Worm (Caenorhabditis elegans) whole organism, young adult: ENCODE data around the gene Y55F3BL.4.
A peak's percentile ranks its signal among the peaks of the same experiment; 100 is the strongest.

Experiments
- B0261.1 ChIP-seq: sonication (generic microtip); optimal IDR thresholded peaks from 2 replicates; lab custom pipeline; 2016; ENCODE audit warnings: mild to moderate bottlenecking, missing genetic modification characterization, moderate library complexity, missing compliant biosample characterization
- D2030.7 ChIP-seq: fragments of 200-800 bp; sonication (Bioruptor generic); IDR thresholded peaks from 2 replicates; pipeline ENCODE4 v1.3.6; 2022; ENCODE audit warnings: missing genetic modification reagents, missing genetic modification characterization, missing compliant biosample characterization
- F23B12.7 ChIP-seq: sonication (generic microtip); optimal IDR thresholded peaks from 2 replicates; lab custom pipeline; 2017; ENCODE audit warnings: missing genetic modification characterization, mild to moderate bottlenecking, missing compliant biosample characterization, antibody characterized with exemption, moderate library complexity; ENCODE audit not compliant: insufficient read depth
- F33H1.4 ChIP-seq: fragments of 200-800 bp; sonication (Bioruptor generic); IDR thresholded peaks from 2 replicates; pipeline ENCODE4 v1.3.6; 2022; ENCODE audit warnings: missing genetic modification reagents, missing genetic modification characterization, missing compliant biosample characterization
- F57C9.4 ChIP-seq: sonication (generic microtip); optimal IDR thresholded peaks from 2 replicates; lab custom pipeline; 2017; ENCODE audit warnings: mild to moderate bottlenecking, missing genetic modification characterization, missing compliant biosample characterization
- K12H6.12 ChIP-seq: fragments of 200-800 bp; sonication (Bioruptor generic); optimal IDR thresholded peaks from 2 replicates; lab custom pipeline; 2018; ENCODE audit warnings: mild to moderate bottlenecking, missing genetic modification characterization, missing compliant biosample characterization
- ZK185.1 ChIP-seq: sonication (generic microtip); optimal IDR thresholded peaks from 2 replicates; lab custom pipeline; 2016; ENCODE audit warnings: mild to moderate bottlenecking, missing genetic modification characterization, missing compliant biosample characterization; ENCODE audit not compliant: poor library complexity, severe bottlenecking
- attf-3 ChIP-seq: fragments of 200-800 bp; sonication (Bioruptor generic); conservative IDR thresholded peaks from 2 replicates; pipeline ENCODE4 v1.3.6; 2022; ENCODE audit warnings: missing genetic modification reagents, missing genetic modification characterization, missing compliant biosample characterization
- attf-5 ChIP-seq: fragments of 200-800 bp; sonication (Bioruptor generic); optimal IDR thresholded peaks from 2 replicates; lab custom pipeline; 2018; ENCODE audit warnings: mild to moderate bottlenecking, missing genetic modification characterization, missing compliant biosample characterization
- cebp-1 ChIP-seq, 2 experiments: fragments of 200-800 bp in 1 of 2; sonication (Bioruptor generic) in 1 of 2; sonication (generic microtip) in 1 of 2; IDR thresholded peaks in 1 of 2; optimal IDR thresholded peaks in 1 of 2; 2 replicates each; pipeline versions ENCODE4 v1.3.6 to Lab custom; 2017 to 2022; ENCODE audit warnings: missing compliant biosample characterization in 2 of 2, missing genetic modification characterization in 2 of 2, mild to moderate bottlenecking in 1 of 2, missing genetic modification reagents in 1 of 2, moderate library complexity in 1 of 2
- die-1 ChIP-seq: sonication (generic microtip); optimal IDR thresholded peaks from 2 replicates; lab custom pipeline; 2016; ENCODE audit warnings: missing genotype, mild to moderate bottlenecking, missing genetic modification characterization, missing compliant biosample characterization
- dox-1 ChIP-seq: fragments of 200-800 bp; sonication (Bioruptor generic); IDR thresholded peaks from 2 replicates; pipeline ENCODE4 v1.3.6; 2022; ENCODE audit warnings: missing genetic modification reagents, missing genetic modification characterization, missing compliant biosample characterization
- dpl-1 ChIP-seq: fragments of 150-350 bp; optimal IDR thresholded peaks from 2 replicates; lab custom pipeline; 2014; ENCODE audit warnings: missing biosample characterization, missing genetic modification reagents, missing genetic modification characterization
- efl-1 ChIP-seq: fragments of 150-350 bp; optimal IDR thresholded peaks from 2 replicates; lab custom pipeline; 2014; ENCODE audit warnings: missing biosample characterization, missing genetic modification reagents, missing genetic modification characterization
- fkh-3 ChIP-seq: sonication (generic microtip); optimal IDR thresholded peaks from 2 replicates; lab custom pipeline; 2016; ENCODE audit warnings: mild to moderate bottlenecking, missing genetic modification characterization, missing compliant biosample characterization
- gei-17 ChIP-seq: fragments of 200-800 bp; sonication (Bioruptor generic); optimal IDR thresholded peaks from 2 replicates; lab custom pipeline; 2018; ENCODE audit warnings: mild to moderate bottlenecking, missing genetic modification characterization, missing compliant biosample characterization
- him-1 ChIP-seq: sonication (generic microtip); optimal IDR thresholded peaks from 2 replicates; lab custom pipeline; 2016; ENCODE audit warnings: missing genotype, missing genetic modification reagents, missing genetic modification characterization, missing compliant biosample characterization
- hmg-1.2 ChIP-seq: fragments of 200-800 bp; sonication (Bioruptor generic); IDR thresholded peaks from 2 replicates; pipeline ENCODE4 v1.3.6; 2022; ENCODE audit warnings: missing genetic modification reagents, missing genetic modification characterization, missing compliant biosample characterization
- hsf-1 ChIP-seq: fragments of 200-800 bp; sonication (Bioruptor generic); IDR thresholded peaks from 2 replicates; pipeline ENCODE4 v1.3.6; 2022; ENCODE audit warnings: missing genetic modification reagents, missing genetic modification characterization, missing compliant biosample characterization
- let-607 ChIP-seq, 2 experiments: fragments of 200-800 bp in 1 of 2; sonication (Bioruptor generic) in 1 of 2; sonication (generic microtip) in 1 of 2; optimal IDR thresholded peaks; 2 replicates each; lab custom pipeline; 2016 to 2018; ENCODE audit warnings: mild to moderate bottlenecking in 2 of 2, missing compliant biosample characterization in 2 of 2, missing genetic modification characterization in 2 of 2, moderate library complexity in 2 of 2, missing genotype in 1 of 2
- lin-35 ChIP-seq, 3 experiments: fragments of 150-350 bp in 2 of 3; sonication (generic microtip) in 1 of 3; optimal IDR thresholded peaks; 2 replicates each; lab custom pipeline; 2014 to 2018; ENCODE audit warnings: missing biosample characterization in 3 of 3, missing genetic modification characterization in 3 of 3, missing genetic modification reagents in 3 of 3
- lin-40 ChIP-seq: sonication (generic microtip); optimal IDR thresholded peaks from 2 replicates; lab custom pipeline; 2016; ENCODE audit warnings: missing genetic modification characterization, mild to moderate bottlenecking, missing compliant biosample characterization, missing genotype, missing genetic modification reagents
- lin-54 ChIP-seq: fragments of 200-800 bp; sonication (Bioruptor generic); optimal IDR thresholded peaks from 2 replicates; lab custom pipeline; 2018; ENCODE audit warnings: mild to moderate bottlenecking, missing genetic modification characterization, missing compliant biosample characterization
- madf-3 ChIP-seq: fragments of 200-800 bp; sonication (Bioruptor generic); IDR thresholded peaks from 2 replicates; pipeline ENCODE4 v1.3.6; 2022; ENCODE audit warnings: missing genetic modification reagents, missing genetic modification characterization, missing compliant biosample characterization
- madf-6 ChIP-seq: fragments of 200-800 bp; sonication (Bioruptor generic); IDR thresholded peaks from 2 replicates; pipeline ENCODE4 v1.3.6; 2022; ENCODE audit warnings: missing genetic modification reagents, missing genetic modification characterization, missing compliant biosample characterization
- mcd-1 ChIP-seq: fragments of 200-800 bp; sonication (Bioruptor generic); IDR thresholded peaks from 2 replicates; pipeline ENCODE4 v1.3.6; 2022; ENCODE audit warnings: missing genetic modification reagents, missing genetic modification characterization, missing compliant biosample characterization
- nhr-179 ChIP-seq: sonication (generic microtip); optimal IDR thresholded peaks from 2 replicates; lab custom pipeline; 2016; ENCODE audit warnings: mild to moderate bottlenecking, missing genetic modification characterization, missing compliant biosample characterization
- nhr-80 ChIP-seq: sonication (generic microtip); optimal IDR thresholded peaks from 2 replicates; lab custom pipeline; 2016; ENCODE audit warnings: missing genetic modification characterization, missing compliant biosample characterization
- pha-4 ChIP-seq: fragments of 150-350 bp; sonication (generic microtip); optimal IDR thresholded peaks from 2 replicates; lab custom pipeline; 2014; ENCODE audit warnings: missing biosample characterization, missing genetic modification reagents, missing genetic modification characterization
- rpc-1 ChIP-seq, 2 experiments: fragments of 150-350 bp in 1 of 2; sonication (generic microtip) in 1 of 2; optimal IDR thresholded peaks; 2 replicates each; lab custom pipeline; 2014 to 2018; ENCODE audit warnings: missing biosample characterization in 1 of 2, missing genetic modification characterization in 1 of 2, missing genetic modification reagents in 1 of 2, missing genotype in 1 of 2
- snpc-1.1 ChIP-seq: sonication (generic microtip); optimal IDR thresholded peaks from 2 replicates; lab custom pipeline; 2017; ENCODE audit warnings: missing genetic modification characterization, mild to moderate bottlenecking, missing compliant biosample characterization, antibody characterized with exemption, moderate library complexity, missing genotype, missing genetic modification reagents; ENCODE audit not compliant: insufficient read depth
- snpc-4 ChIP-seq, 5 experiments: fragments of 150-350 bp in 1 of 5; sonication (generic microtip) in 4 of 5; optimal IDR thresholded peaks; 2 replicates each; lab custom pipeline; 2014 to 2018; ENCODE audit warnings: missing genetic modification characterization in 5 of 5, missing biosample characterization in 3 of 5, antibody characterized with exemption in 2 of 5, mild to moderate bottlenecking in 2 of 5, missing compliant biosample characterization in 2 of 5, missing genotype in 2 of 5, moderate library complexity in 2 of 5, missing genetic modification reagents in 1 of 5
- zfh-2 ChIP-seq: fragments of 200-800 bp; sonication (Bioruptor generic); conservative IDR thresholded peaks from 2 replicates; pipeline ENCODE4 v1.3.6; 2022; ENCODE audit warnings: missing genetic modification reagents, missing genetic modification characterization, missing compliant biosample characterization
- ztf-22 ChIP-seq: fragments of 200-800 bp; sonication (Bioruptor generic); optimal IDR thresholded peaks from 2 replicates; lab custom pipeline; 2018; ENCODE audit warnings: mild to moderate bottlenecking, missing genetic modification characterization, moderate library complexity, missing compliant biosample characterization
- ztf-25 ChIP-seq: fragments of 200-800 bp; sonication (Bioruptor generic); IDR thresholded peaks from 2 replicates; pipeline ENCODE4 v1.3.6; 2022; ENCODE audit warnings: missing genetic modification reagents, missing genetic modification characterization, missing compliant biosample characterization

The Y55F3BL.4 gene

DNA sequence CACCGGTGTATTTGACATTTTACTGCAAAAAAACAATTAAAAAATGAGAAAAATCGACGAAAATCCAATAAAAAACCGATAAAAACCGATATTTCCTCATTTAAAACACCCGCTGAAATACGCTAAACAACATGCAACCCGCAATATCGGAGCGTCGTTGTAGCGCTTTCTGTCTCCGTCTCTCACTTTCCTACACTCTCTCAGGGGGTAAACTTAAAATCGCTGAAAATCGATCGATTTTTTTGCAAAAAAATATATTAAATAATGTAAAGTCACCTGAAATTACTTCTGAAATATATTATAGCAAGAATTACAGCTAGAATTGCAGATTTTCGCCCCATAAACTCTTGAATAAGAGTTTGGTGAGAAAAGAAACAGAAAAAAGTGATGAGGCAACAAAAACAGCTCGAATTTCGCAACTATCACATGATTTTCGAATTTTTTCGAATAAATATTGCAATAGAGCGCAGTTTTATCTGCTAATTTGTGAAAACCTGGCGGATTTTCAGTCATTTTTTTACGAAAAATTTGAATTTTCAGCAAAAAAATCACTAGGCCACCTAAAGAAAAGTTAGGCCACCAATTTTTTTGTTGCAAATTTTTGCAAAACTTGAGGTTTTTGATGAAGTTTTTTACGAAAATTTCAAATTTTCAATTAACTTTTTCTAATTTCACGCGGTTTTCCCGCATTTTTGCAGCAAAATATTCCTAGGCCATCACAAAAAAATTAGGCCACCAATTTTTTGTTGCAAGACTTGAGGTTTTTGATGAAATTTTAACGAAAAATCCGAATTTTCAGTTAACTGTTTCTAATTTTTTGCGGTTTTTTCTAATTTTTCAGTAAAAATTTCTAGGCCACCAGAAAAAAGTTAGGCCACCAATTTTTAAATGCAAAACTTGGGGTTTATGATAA is 49.7 kb downstream of the Y55F3BL.4 start, which contains the start of the genes lem-4 and Y55F3BR.11:
Gene lem-4, minus strand, starts transcription at position 424 of the 913 bp plus-strand sequence.
Gene Y55F3BR.11, plus strand, starts transcription at position 863 of the 913 bp plus-strand sequence.
- no peak for TF ChIP-seq gei-17 (GFP tag; lab: Kevin White, UChicago)
- no peak for TF ChIP-seq nhr-179
- no peak for TF ChIP-seq F57C9.4
- no peak for TF ChIP-seq ztf-25 (GFP tag; lab: Robert Waterston, UW)
- no peak for TF ChIP-seq die-1
- no peak for TF ChIP-seq fkh-3 (tag; lab: Kevin White, UChicago)
- TF ChIP-seq snpc-1.1 (tag; lab: Kevin White, UChicago): no peak
- no peak for TF ChIP-seq him-1 (tag; lab: Kevin White, UChicago)
- no peak for TF ChIP-seq let-607 (tag; optimal IDR thresholded peaks at IDR 0.05; lab: Kevin White, UChicago)
- no peak for TF ChIP-seq pha-4 (tag; lab: Kevin White, UChicago)
- TF ChIP-seq hsf-1 (GFP tag; lab: Robert Waterston, UW): no peak
- TF ChIP-seq F23B12.7 (tag; lab: Kevin White, UChicago): peak; percentile 17
- TF ChIP-seq D2030.7 (GFP tag; lab: Robert Waterston, UW): peak; percentile 35; the same call in 1 of the 2 replicates
- TF ChIP-seq madf-3 (GFP tag; lab: Robert Waterston, UW): no peak
- TF ChIP-seq attf-3: peak; percentile 98
- TF ChIP-seq ztf-22: no peak
- no peak for TF ChIP-seq snpc-4 (GFP tag; optimal IDR thresholded peaks at IDR 0.05; lab: Kevin White, UChicago)
- peak in 2 of 4 experiments; percentile 31 to 39 for TF ChIP-seq snpc-4 (tag; optimal IDR thresholded peaks at IDR 0.05; lab: Kevin White, UChicago)
- TF ChIP-seq hmg-1.2 (GFP tag; lab: Robert Waterston, UW): peak; percentile 100
- TF ChIP-seq zfh-2 (GFP tag; lab: Robert Waterston, UW): no peak
- TF ChIP-seq madf-6: peak; percentile 17; the same call in 1 of the 2 replicates
- TF ChIP-seq B0261.1 (tag; lab: Kevin White, UChicago): no peak
- no peak for TF ChIP-seq rpc-1 (optimal IDR thresholded peaks at IDR 0.05; lab: Kevin White, UChicago)
- no peak for TF ChIP-seq rpc-1 (tag; optimal IDR thresholded peaks at IDR 0.05; lab: Kevin White, UChicago)
- peak; percentile 34 for TF ChIP-seq attf-5 (GFP tag; lab: Kevin White, UChicago)
- peak; percentile 33; the same call in 1 of the 2 replicates for TF ChIP-seq F33H1.4 (GFP tag; lab: Robert Waterston, UW)
- no peak for TF ChIP-seq ZK185.1 (tag; lab: Kevin White, UChicago)
- peak; percentile 32; the same call in 1 of the 2 replicates for TF ChIP-seq dox-1 (GFP tag; lab: Robert Waterston, UW)
- TF ChIP-seq cebp-1 (GFP tag; IDR thresholded peaks at IDR 0.05; lab: Robert Waterston, UW): peak; percentile 75
- peak; percentile 96 for TF ChIP-seq cebp-1 (tag; optimal IDR thresholded peaks at IDR 0.05; lab: Kevin White, UChicago)
- no peak for TF ChIP-seq lin-40 (tag; lab: Kevin White, UChicago)
- peak in 1 of 3 experiments; percentile 65 for TF ChIP-seq lin-35 (GFP tag; optimal IDR thresholded peaks at IDR 0.05; lab: Kevin White, UChicago)
- peak; percentile 66 for TF ChIP-seq mcd-1
- peak; percentile 41 for TF ChIP-seq dpl-1 (GFP tag; lab: Kevin White, UChicago)
- TF ChIP-seq efl-1 (GFP tag; lab: Kevin White, UChicago): peak; percentile 33
- TF ChIP-seq lin-54: peak; percentile 73

DNA sequence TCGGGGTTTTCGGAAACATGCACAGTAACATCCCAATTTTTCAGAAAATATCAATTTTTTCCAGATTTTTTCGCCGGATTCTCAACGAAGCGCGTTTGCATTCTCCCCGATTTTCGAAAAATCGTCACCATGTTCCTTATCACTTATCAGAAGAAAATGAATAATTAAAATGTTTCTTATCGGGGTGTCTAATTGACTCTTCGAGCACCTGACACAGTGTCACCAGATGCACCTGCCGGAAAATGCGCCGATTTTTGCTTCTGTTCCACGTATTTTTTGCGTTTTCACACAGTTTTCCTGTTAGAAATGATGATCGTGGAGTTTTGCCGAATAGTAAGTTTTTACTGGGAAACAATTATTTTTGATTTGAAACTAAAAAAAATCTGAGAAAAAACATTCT is 50.6 kb downstream of the Y55F3BL.4 start:
- TF ChIP-seq mcd-1 (0 out of 2 replicates have a peak, but pooled peaks have one; percentile 27), attf-5 (GFP tag; lab: Kevin White, UChicago) (peak; percentile 4), nhr-80 (tag; lab: Kevin White, UChicago) (peak; percentile 57), let-607 (tag; optimal IDR thresholded peaks at IDR 0.05; lab: Kevin White, UChicago) (peak; percentile 37 to 39), K12H6.12 (tag; lab: Kevin White, UChicago) (no peak)
